Fruit fly (Drosophila melanogaster) whole organism, embryonic: ENCODE measurements around the gene CG13917.

Source experiments
- C15 ChIP-seq: fragments of 200-800 bp; sonication (Bioruptor generic); IDR thresholded peaks from 3 replicates; pipeline ENCODE4 v1.3.6; 2022; ENCODE audit warnings: missing biosample characterization, missing genetic modification characterization
- CG10147 ChIP-seq: fragments of 200-800 bp; sonication (Bioruptor generic); optimal IDR thresholded peaks from 2 replicates; lab custom pipeline; 2019; ENCODE audit warnings: missing biosample characterization, mild to moderate bottlenecking, missing genetic modification characterization, moderate library complexity
- CG14965 ChIP-seq: fragments of 200-800 bp; sonication (Bioruptor generic); optimal IDR thresholded peaks from 2 replicates; lab custom pipeline; 2016; ENCODE audit warnings: missing biosample characterization, missing genetic modification characterization, borderline replicate concordance
- CG1529 ChIP-seq: fragments of 200-800 bp; sonication (Bioruptor generic); optimal IDR thresholded peaks from 3 replicates; lab custom pipeline; 2018; ENCODE audit warnings: missing biosample characterization, missing genetic modification characterization
- CG17186 ChIP-seq: fragments of 200-800 bp; sonication (Bioruptor generic); optimal IDR thresholded peaks from 3 replicates; lab custom pipeline; 2017; ENCODE audit warnings: missing biosample characterization, missing genetic modification reagents, missing genetic modification characterization
- CG30020 ChIP-seq: fragments of 200-800 bp; optimal IDR thresholded peaks from 2 replicates; lab custom pipeline; 2019; ENCODE audit warnings: missing biosample characterization, mild to moderate bottlenecking, missing genetic modification characterization, moderate library complexity
- CG30431 ChIP-seq: fragments of 200-800 bp; sonication (Bioruptor generic); optimal IDR thresholded peaks from 2 replicates; lab custom pipeline; 2017; ENCODE audit warnings: missing biosample characterization, missing genetic modification characterization
- CG3065 ChIP-seq: fragments of 200-800 bp; sonication (Bioruptor generic); optimal IDR thresholded peaks from 2 replicates; lab custom pipeline; 2016; ENCODE audit warnings: missing biosample characterization, missing genetic modification characterization
- CG31388 ChIP-seq: fragments of 200-800 bp; sonication (Bioruptor generic); optimal IDR thresholded peaks from 2 replicates; lab custom pipeline; 2016; ENCODE audit warnings: missing biosample characterization, missing genetic modification characterization
- CG6654 ChIP-seq: fragments of 200-800 bp; sonication (Bioruptor generic); optimal IDR thresholded peaks from 2 replicates; lab custom pipeline; 2017; ENCODE audit warnings: missing biosample characterization, mild to moderate bottlenecking, missing genetic modification characterization
- CG7963 ChIP-seq: fragments of 200-800 bp; sonication (Bioruptor generic); IDR thresholded peaks from 3 replicates; pipeline ENCODE4 v1.3.6; 2022; ENCODE audit warnings: missing biosample characterization, missing genetic modification characterization; ENCODE audit not compliant: partially characterized antibody
- CG9727 ChIP-seq: fragments of 200-800 bp; sonication (Bioruptor generic); optimal IDR thresholded peaks from 3 replicates; lab custom pipeline; 2017; ENCODE audit warnings: missing biosample characterization, mild to moderate bottlenecking, missing genetic modification characterization
- CG9932 ChIP-seq: fragments of 200-800 bp; sonication (Bioruptor generic); IDR thresholded peaks from 2 replicates; pipeline ENCODE4 v1.3.6; 2022; ENCODE audit warnings: missing biosample characterization, missing genetic modification characterization
- CTCF ChIP-seq: fragments of 200-800 bp; sonication (Bioruptor generic); optimal IDR thresholded peaks from 2 replicates; lab custom pipeline; 2017; ENCODE audit warnings: missing biosample characterization, mild to moderate bottlenecking, missing genetic modification characterization, moderate library complexity
- Chrac-16 ChIP-seq: fragments of 200-800 bp; sonication (Bioruptor generic); optimal IDR thresholded peaks from 3 replicates; lab custom pipeline; 2016; ENCODE audit warnings: missing biosample characterization, missing genetic modification characterization
- D ChIP-seq, 2 experiments: fragments of 200-800 bp in 1 of 2; fragments of >200 bp in 1 of 2; sonication (Bioruptor generic) in 1 of 2; optimal IDR thresholded peaks; 2 replicates in 1 of 2; 3 replicates in 1 of 2; lab custom pipeline; 2017; ENCODE audit warnings: mild to moderate bottlenecking in 1 of 2, missing biosample characterization in 1 of 2, missing genetic modification characterization in 1 of 2, missing genetic modification reagents in 1 of 2
- D19B ChIP-seq: fragments of 200-800 bp; sonication (Bioruptor generic); optimal IDR thresholded peaks from 2 replicates; lab custom pipeline; 2017; ENCODE audit warnings: missing biosample characterization, mild to moderate bottlenecking, missing genetic modification characterization
- Dip2 ChIP-seq: fragments of 200-800 bp; sonication (Bioruptor generic); IDR thresholded peaks from 2 replicates; pipeline ENCODE4 v1.3.6; 2022; ENCODE audit warnings: missing biosample characterization, missing genetic modification characterization
- E2f1 ChIP-seq: fragments of 200-800 bp; sonication (Bioruptor generic); IDR thresholded peaks from 2 replicates; pipeline ENCODE4 v1.3.6; 2022; ENCODE audit warnings: missing biosample characterization, missing genetic modification characterization
- Elba2 ChIP-seq: fragments of 200-800 bp; sonication (Bioruptor generic); optimal IDR thresholded peaks from 3 replicates; lab custom pipeline; 2016; ENCODE audit warnings: missing biosample characterization, missing genetic modification characterization
- Ets97D ChIP-seq: fragments of 200-800 bp; sonication (Bioruptor generic); optimal IDR thresholded peaks from 3 replicates; lab custom pipeline; 2016; ENCODE audit warnings: missing biosample characterization, missing genetic modification characterization
- HmgD ChIP-seq: fragments of 200-800 bp; sonication (Bioruptor generic); optimal IDR thresholded peaks from 3 replicates; lab custom pipeline; 2016; ENCODE audit warnings: missing biosample characterization, missing genetic modification characterization
- MBD-R2 ChIP-seq: fragments of 200-800 bp; sonication (Bioruptor generic); IDR thresholded peaks from 2 replicates; pipeline ENCODE4 v1.3.6; 2022; ENCODE audit warnings: missing biosample characterization, missing genetic modification characterization
- Max ChIP-seq: fragments of 200-800 bp; sonication (Bioruptor generic); optimal IDR thresholded peaks from 2 replicates; lab custom pipeline; 2016; ENCODE audit warnings: missing biosample characterization, mild to moderate bottlenecking, missing genetic modification characterization
- Nf-YC ChIP-seq: fragments of 200-800 bp; optimal IDR thresholded peaks from 3 replicates; lab custom pipeline; 2019; ENCODE audit warnings: missing biosample characterization, mild to moderate bottlenecking, missing genetic modification characterization, moderate library complexity
- NfI ChIP-seq: fragments of 200-800 bp; sonication (Bioruptor generic); optimal IDR thresholded peaks from 3 replicates; lab custom pipeline; 2018; ENCODE audit warnings: missing biosample characterization, mild to moderate bottlenecking, missing genetic modification characterization, moderate library complexity
- Pdp1 ChIP-seq, 2 experiments: fragments of 200-800 bp; sonication (Bioruptor generic); optimal IDR thresholded peaks; 3 replicates each; lab custom pipeline; 2016; ENCODE audit warnings: missing biosample characterization in 2 of 2, missing genetic modification characterization in 2 of 2, mild to moderate bottlenecking in 1 of 2, moderate library complexity in 1 of 2
- Xbp1 ChIP-seq: fragments of 200-800 bp; sonication (Bioruptor generic); optimal IDR thresholded peaks from 3 replicates; lab custom pipeline; 2016; ENCODE audit warnings: missing biosample characterization, mild to moderate bottlenecking, missing genetic modification characterization
- YL-1 ChIP-seq: fragments of 200-800 bp; sonication (Bioruptor generic); optimal IDR thresholded peaks from 3 replicates; lab custom pipeline; 2017; ENCODE audit warnings: missing biosample characterization, mild to moderate bottlenecking, missing genetic modification characterization
- bsh ChIP-seq, 2 experiments: fragments of 200-800 bp; sonication (Bioruptor generic); optimal IDR thresholded peaks; 2 replicates each; lab custom pipeline; 2017 to 2018; ENCODE audit warnings: mild to moderate bottlenecking in 2 of 2, missing biosample characterization in 2 of 2, missing genetic modification characterization in 2 of 2, moderate library complexity in 1 of 2
- caup ChIP-seq: fragments of 200-800 bp; sonication (Bioruptor generic); optimal IDR thresholded peaks from 3 replicates; lab custom pipeline; 2017; ENCODE audit warnings: missing biosample characterization, mild to moderate bottlenecking, missing genetic modification characterization, moderate library complexity; ENCODE audit not compliant: severe bottlenecking
- chif ChIP-seq, 2 experiments: fragments of 200-800 bp; sonication (Bioruptor generic); optimal IDR thresholded peaks; 3 replicates each; lab custom pipeline; 2016; ENCODE audit warnings: missing biosample characterization in 2 of 2, missing genetic modification characterization in 2 of 2
- corto ChIP-seq: fragments of 200-800 bp; sonication (Bioruptor generic); optimal IDR thresholded peaks from 2 replicates; lab custom pipeline; 2016; ENCODE audit warnings: missing biosample characterization, mild to moderate bottlenecking, missing genetic modification characterization, moderate library complexity
- dmrt99B ChIP-seq: fragments of 200-800 bp; sonication (Bioruptor generic); optimal IDR thresholded peaks from 2 replicates; lab custom pipeline; 2018; ENCODE audit warnings: missing biosample characterization, mild to moderate bottlenecking, missing genetic modification characterization, moderate library complexity
- eve ChIP-seq, 2 experiments: fragments of >200 bp; optimal IDR thresholded peaks; 2 replicates each; lab custom pipeline; 2017; ENCODE audit warnings: missing biosample characterization in 2 of 2, missing genetic modification characterization in 2 of 2
- fd96Cb ChIP-seq: fragments of 200-800 bp; sonication (Bioruptor generic); optimal IDR thresholded peaks from 2 replicates; lab custom pipeline; 2018; ENCODE audit warnings: missing biosample characterization, mild to moderate bottlenecking, missing genetic modification characterization, moderate library complexity
- gfzf ChIP-seq: fragments of 200-800 bp; sonication (Bioruptor generic); optimal IDR thresholded peaks from 2 replicates; lab custom pipeline; 2016; ENCODE audit warnings: missing biosample characterization, mild to moderate bottlenecking, missing genetic modification characterization, moderate library complexity
- grn ChIP-seq: fragments of 200-800 bp; sonication (Bioruptor generic); optimal IDR thresholded peaks from 3 replicates; lab custom pipeline; 2017; ENCODE audit warnings: missing biosample characterization, missing genetic modification characterization
- jing ChIP-seq: fragments of 200-800 bp; sonication (Bioruptor generic); optimal IDR thresholded peaks from 2 replicates; lab custom pipeline; 2018; ENCODE audit warnings: missing biosample characterization, mild to moderate bottlenecking, missing genetic modification characterization
- lilli ChIP-seq: fragments of 200-800 bp; sonication (Bioruptor generic); optimal IDR thresholded peaks from 3 replicates; lab custom pipeline; 2016; ENCODE audit warnings: missing biosample characterization, missing genetic modification characterization
- mam ChIP-seq: fragments of 200-800 bp; sonication (Bioruptor generic); optimal IDR thresholded peaks from 3 replicates; lab custom pipeline; 2016; ENCODE audit warnings: missing biosample characterization, missing genetic modification characterization
- mirr ChIP-seq: fragments of 200-800 bp; sonication (Bioruptor generic); optimal IDR thresholded peaks from 3 replicates; lab custom pipeline; 2018; ENCODE audit warnings: missing biosample characterization, mild to moderate bottlenecking, missing genetic modification characterization
- nmo ChIP-seq: fragments of 200-800 bp; sonication (Bioruptor generic); optimal IDR thresholded peaks from 2 replicates; lab custom pipeline; 2018; ENCODE audit warnings: missing biosample characterization, mild to moderate bottlenecking, missing genetic modification characterization, moderate library complexity
- otp ChIP-seq: fragments of 200-800 bp; sonication (Bioruptor generic); IDR thresholded peaks from 3 replicates; pipeline ENCODE4, ENCODE4 v1.3.6; 2022; ENCODE audit warnings: missing biosample characterization, missing genetic modification characterization
- pnt ChIP-seq: fragments of 200-800 bp; sonication (Bioruptor generic); optimal IDR thresholded peaks from 3 replicates; lab custom pipeline; 2016; ENCODE audit warnings: missing biosample characterization, missing genetic modification characterization
- psq ChIP-seq: fragments of 200-800 bp; sonication (Bioruptor generic); optimal IDR thresholded peaks from 2 replicates; lab custom pipeline; 2017; ENCODE audit warnings: missing biosample characterization, missing genetic modification characterization
- salm ChIP-seq: fragments of 200-800 bp; sonication (Bioruptor generic); optimal IDR thresholded peaks from 2 replicates; lab custom pipeline; 2018; ENCODE audit warnings: missing biosample characterization, mild to moderate bottlenecking, missing genetic modification characterization
- sima ChIP-seq: fragments of 200-800 bp; sonication (Bioruptor generic); optimal IDR thresholded peaks from 2 replicates; lab custom pipeline; 2016; ENCODE audit warnings: missing biosample characterization, missing genetic modification characterization
- zfh2 ChIP-seq: fragments of 200-800 bp; sonication (Bioruptor generic); optimal IDR thresholded peaks from 2 replicates; lab custom pipeline; 2016; ENCODE audit warnings: missing biosample characterization, missing genetic modification characterization

CG13917 gene

dm6 chr3L:1579169-1579853 lies 2.8 kb downstream of the CG13917 start (continued):
- TF ChIP-seq CG30431 (GFP tag; lab: Kevin White, UChicago) (peak; percentile 59), gfzf (no peak), caup (peak; percentile 28), otp (GFP tag; lab: Robert Waterston, UW) (peak; percentile 75; the same call in 2 of the 3 replicates), sima (GFP tag; lab: Kevin White, UChicago) (peak; percentile 54), jing (peak; percentile 46), Nf-YC (tag; lab: Kevin White, UChicago) (no peak), bsh (GFP tag; optimal IDR thresholded peaks at IDR 0.05; lab: Kevin White, UChicago) (peak in 1 of 2 experiments; percentile 80), mirr (GFP tag; lab: Kevin White, UChicago) (peak; percentile 63), eve (GFP tag; optimal IDR thresholded peaks at IDR 0.05; lab: Kevin White, UChicago) (peak in 1 of 2 experiments; percentile 87), chif (GFP tag; optimal IDR thresholded peaks at IDR 0.05; lab: Kevin White, UChicago) (peak in 1 of 2 experiments; percentile 58), CG14965 (GFP tag; lab: Kevin White, UChicago) (peak; percentile 60), CG9932 (GFP tag; lab: Robert Waterston, UW) (no peak), zfh2 (no peak), nmo (GFP tag; lab: Kevin White, UChicago) (peak; percentile 63), Max (no peak), Chrac-16 (GFP tag; lab: Kevin White, UChicago) (no peak), mam (GFP tag; lab: Kevin White, UChicago) (peak; percentile 35), lilli (GFP tag; lab: Kevin White, UChicago) (peak; percentile 23), D (optimal IDR thresholded peaks at IDR 0.05; lab: Kevin White, UChicago) (no peak), D (GFP tag; optimal IDR thresholded peaks at IDR 0.05; lab: Kevin White, UChicago) (peak; percentile 84), CG10147 (GFP tag; lab: Kevin White, UChicago) (peak; percentile 64), CG6654 (GFP tag; lab: Kevin White, UChicago) (peak; percentile 10), pnt (GFP tag; lab: Kevin White, UChicago) (peak; percentile 61), fd96Cb (tag; lab: Kevin White, UChicago) (peak; percentile 44), dmrt99B (tag; lab: Kevin White, UChicago) (peak; percentile 82), grn (peak; percentile 34), MBD-R2 (GFP tag; lab: Robert Waterston, UW) (peak; percentile 19; the same call in 1 of the 2 replicates), CG31388 (no peak), Dip2 (GFP tag; lab: Robert Waterston, UW) (no peak), CG30020 (tag; lab: Kevin White, UChicago) (no peak), CG1529 (GFP tag; lab: Kevin White, UChicago) (peak; percentile 81), Elba2 (no peak), HmgD (GFP tag; lab: Kevin White, UChicago) (no peak), CG3065 (peak; percentile 29), Ets97D (GFP tag; lab: Kevin White, UChicago) (peak; percentile 37), C15 (GFP tag; lab: Robert Waterston, UW) (no peak), CG17186 (GFP tag; lab: Kevin White, UChicago) (peak; percentile 75), CTCF (GFP tag; lab: Kevin White, UChicago) (no peak), NfI (peak; percentile 47), corto (no peak), D19B (GFP tag; lab: Kevin White, UChicago) (peak; percentile 8), Pdp1 (GFP tag; optimal IDR thresholded peaks at IDR 0.05; lab: Kevin White, UChicago) (peak; percentile 43 to 69), salm (tag; lab: Kevin White, UChicago) (peak; percentile 68), CG7963 (GFP tag; lab: Robert Waterston, UW) (no peak), psq (GFP tag; lab: Kevin White, UChicago) (peak; percentile 55), E2f1 (GFP tag; lab: Robert Waterston, UW) (0 out of 2 replicates have a peak, but pooled peaks have one; percentile 48), YL-1 (peak; percentile 52), CG9727 (GFP tag; lab: Kevin White, UChicago) (peak; percentile 85), Xbp1 (peak; percentile 40)
